Fruit fly (Drosophila melanogaster): ENCODE data around the gene tty.
A peak's percentile ranks its signal among the peaks of the same experiment; 100 is the strongest.

tty gene

DNA sequence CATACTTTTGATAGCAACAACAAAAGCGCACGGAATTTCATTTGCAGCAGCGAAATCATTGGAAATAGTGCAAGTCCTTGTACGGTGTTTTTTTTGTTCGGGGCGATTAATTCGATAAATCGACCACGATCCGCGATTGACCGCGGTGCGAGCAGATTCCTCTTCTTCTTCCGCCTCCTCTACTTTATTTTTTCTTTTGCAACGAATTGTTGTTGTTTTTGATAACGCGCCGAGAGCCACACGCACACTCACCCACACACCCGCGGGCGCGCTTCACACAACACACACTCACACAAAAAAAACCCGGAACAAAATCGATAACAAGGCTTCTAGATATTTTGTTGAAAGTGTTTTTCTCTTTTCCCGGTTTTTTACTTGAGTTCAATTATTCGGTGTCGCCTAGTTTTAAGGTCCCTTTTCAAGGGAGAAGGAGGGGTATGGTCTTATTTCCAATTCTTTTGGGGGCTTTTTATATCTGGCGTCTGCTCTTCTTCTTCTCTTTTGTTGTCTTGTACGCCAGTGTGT lies 16.2 kb downstream of the tty start (continued):
- TF ChIP-seq CG17385 (GFP tag; optimal IDR thresholded peaks at IDR 0.05) = peak; percentile 82
- TF ChIP-seq chinmo (GFP tag; IDR thresholded peaks at IDR 0.05; ENCODE audit: partially characterized antibody) = 0 out of 4 replicates have a peak, but pooled peaks have one; percentile 23
- no peak for TF ChIP-seq CG7839 (tag; optimal IDR thresholded peaks at IDR 0.05)
- TF ChIP-seq Hey (tag; optimal IDR thresholded peaks at IDR 0.05) = no peak
- no peak for TF ChIP-seq CG34224 (GFP tag; IDR thresholded peaks at IDR 0.05; ENCODE audit: partially characterized antibody)
- TF ChIP-seq nom (GFP tag; optimal IDR thresholded peaks at IDR 0.05) = peak; percentile 4
- no peak for TF ChIP-seq Opbp (GFP tag; IDR thresholded peaks at IDR 0.05; ENCODE audit: partially characterized antibody)
- no peak for TF ChIP-seq exex (tag; optimal IDR thresholded peaks at IDR 0.05)
- TF ChIP-seq MBD-R2 (GFP tag; IDR thresholded peaks at IDR 0.05) = no peak
- TF ChIP-seq ATbp (GFP tag; optimal IDR thresholded peaks at IDR 0.05) = no peak
- no peak for TF ChIP-seq crp (GFP tag; optimal IDR thresholded peaks at IDR 0.05)
- TF ChIP-seq ranshi (GFP tag; IDR thresholded peaks at IDR 0.05) = no peak
- no peak for TF ChIP-seq CG9817 (tag; optimal IDR thresholded peaks at IDR 0.05)
- no peak for TF ChIP-seq Lhr (GFP tag; optimal IDR thresholded peaks at IDR 0.05)
- TF ChIP-seq sisA (GFP tag; IDR thresholded peaks at IDR 0.05) = no peak
- TF ChIP-seq org-1 (GFP tag; optimal IDR thresholded peaks at IDR 0.05) = no peak
- TF ChIP-seq Hr39 (optimal IDR thresholded peaks at IDR 0.05) = no peak
- no peak for TF ChIP-seq CG12744 (GFP tag; optimal IDR thresholded peaks at IDR 0.05)
- peak; percentile 21 for TF ChIP-seq sqz (GFP tag; optimal IDR thresholded peaks at IDR 0.05)
- no peak for TF ChIP-seq CG15696 (tag; optimal IDR thresholded peaks at IDR 0.05)
- peak in 1 of 3 experiments; percentile 5 for TF ChIP-seq lola (GFP tag; optimal IDR thresholded peaks at IDR 0.05)
- TF ChIP-seq crol (GFP tag; IDR thresholded peaks at IDR 0.05) = 0 out of 2 replicates have a peak, but pooled peaks have one; percentile 12
- TF ChIP-seq CG3407 (GFP tag; optimal IDR thresholded peaks at IDR 0.05) = no peak
- TF ChIP-seq Camta (GFP tag; optimal IDR thresholded peaks at IDR 0.05) = no peak
- TF ChIP-seq Hr78 (GFP tag; optimal IDR thresholded peaks at IDR 0.05) = no peak
- no peak for TF ChIP-seq CG8089 (GFP tag; optimal IDR thresholded peaks at IDR 0.05)
- no peak for TF ChIP-seq Rfx (GFP tag; IDR thresholded peaks at IDR 0.05)
- TF ChIP-seq Eip74EF (GFP tag; optimal IDR thresholded peaks at IDR 0.05) = peak in 1 of 2 experiments; percentile 66
- TF ChIP-seq pan (optimal IDR thresholded peaks at IDR 0.05) = no peak
- TF ChIP-seq pan (GFP tag; optimal IDR thresholded peaks at IDR 0.05 in 1 of 2, IDR thresholded peaks at IDR 0.05 in 1 of 2) = no peak
- no peak for TF ChIP-seq sna (GFP tag; IDR thresholded peaks at IDR 0.05; ENCODE audit: partially characterized antibody)
- TF ChIP-seq CG11398 (GFP tag; optimal IDR thresholded peaks at IDR 0.05) = no peak
- TF ChIP-seq CG32532 (GFP tag; IDR thresholded peaks at IDR 0.05) = no peak
- TF ChIP-seq CG10959 (GFP tag; IDR thresholded peaks at IDR 0.05) = no peak
- TF ChIP-seq CG4282 (GFP tag; optimal IDR thresholded peaks at IDR 0.05) = no peak
- TF ChIP-seq CG8388 (GFP tag; optimal IDR thresholded peaks at IDR 0.05) = no peak

DNA sequence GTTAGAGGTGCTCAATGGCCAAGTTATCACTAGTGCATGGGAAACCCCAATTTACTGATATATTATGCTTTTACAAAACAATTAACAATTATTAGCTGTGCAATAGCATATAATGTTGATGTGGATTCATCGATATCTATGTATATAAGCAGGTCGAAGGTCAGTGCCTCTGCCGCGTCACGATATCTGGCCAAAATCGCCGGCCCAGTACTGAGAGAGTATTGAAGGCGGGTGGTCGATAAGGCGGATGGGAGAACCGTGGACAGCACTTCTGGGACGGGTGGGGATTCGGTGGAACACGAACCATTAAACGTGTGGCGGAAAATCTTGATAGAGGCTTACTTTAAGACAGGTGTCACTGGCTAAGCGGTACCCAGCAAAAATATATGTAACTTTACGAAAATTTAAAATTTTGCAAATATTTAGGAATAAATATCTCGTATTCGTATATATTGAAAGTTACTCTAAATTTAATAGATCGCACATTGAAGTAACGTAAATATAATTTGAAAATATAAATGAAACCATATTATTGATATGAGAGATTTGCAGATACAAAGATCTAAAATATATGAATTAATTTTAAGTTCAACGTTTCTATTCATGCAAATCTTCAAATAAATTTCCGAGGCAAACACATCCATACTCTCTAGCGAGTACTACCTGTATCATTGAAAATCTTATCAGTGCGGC lies 17.0 kb downstream of the tty start:
- TF ChIP-seq D (optimal IDR thresholded peaks at IDR 0.05) (no peak), D (GFP tag; optimal IDR thresholded peaks at IDR 0.05) (peak; percentile 34), PHDP (tag; optimal IDR thresholded peaks at IDR 0.05) (no peak), Dfd (GFP tag; optimal IDR thresholded peaks at IDR 0.05) (no peak), nau (GFP tag; optimal IDR thresholded peaks at IDR 0.05) (no peak), schlank (tag; optimal IDR thresholded peaks at IDR 0.05) (no peak), otp (GFP tag; IDR thresholded peaks at IDR 0.05) (no peak), Sry-β (GFP tag; optimal IDR thresholded peaks at IDR 0.05) (no peak), Hr78 (GFP tag; optimal IDR thresholded peaks at IDR 0.05) (peak in 1 of 2 experiments; percentile 88), run (tag; optimal IDR thresholded peaks at IDR 0.05) (no peak), CG1603 (tag; optimal IDR thresholded peaks at IDR 0.05) (no peak), slou (GFP tag; optimal IDR thresholded peaks at IDR 0.05) (no peak), Xrp1 (GFP tag; IDR thresholded peaks at IDR 0.05) (peak; percentile 56; the same call in 1 of the 2 replicates), ci (GFP tag; IDR thresholded peaks at IDR 0.05) (no peak), Kr (GFP tag; optimal IDR thresholded peaks at IDR 0.05) (no peak)
